Worm (Caenorhabditis elegans): Measurements from ENCODE around the gene Y69H2.3.

- TF ChIP-seq ceh-44 (GFP tag; IDR thresholded peaks at IDR 0.05), result no peak
- no peak for TF ChIP-seq nhr-77 (tag; optimal IDR thresholded peaks at IDR 0.05)
- no peak for TF ChIP-seq skn-1 (tag; optimal IDR thresholded peaks at IDR 0.05)
- no peak for TF ChIP-seq nhr-11 (tag; optimal IDR thresholded peaks at IDR 0.05)
- TF ChIP-seq lin-15B (tag; optimal IDR thresholded peaks at IDR 0.05), result no peak
- TF ChIP-seq ztf-11 (tag; optimal IDR thresholded peaks at IDR 0.05), result no peak
- no peak for TF ChIP-seq R02D3.7 (tag; optimal IDR thresholded peaks at IDR 0.05)
- TF ChIP-seq unc-39 (tag; optimal IDR thresholded peaks at IDR 0.05), result no peak
- no peak for TF ChIP-seq ces-1 (GFP tag; optimal IDR thresholded peaks at IDR 0.05)
- TF ChIP-seq ceh-82 (tag; optimal IDR thresholded peaks at IDR 0.05), result no peak
- TF ChIP-seq mep-1 (tag; optimal IDR thresholded peaks at IDR 0.05), result no peak
These were observed 46.1 kb upstream of the Y69H2.3 start for ce11 chrV:18710045-18710490.

All from whole organism, L4 larva.